Fruit fly (Drosophila melanogaster): ENCODE measurements around the gene slmb.
A peak's percentile ranks its signal among the peaks of the same experiment; 100 is the strongest.

- TF ChIP-seq CG17806 (tag; optimal IDR thresholded peaks at IDR 0.05) (no peak), Ets98B (GFP tag; IDR thresholded peaks at IDR 0.05) (0 out of 2 replicates have a peak, but pooled peaks have one; percentile 19), CG13204 (GFP tag; optimal IDR thresholded peaks at IDR 0.05) (no peak), D1 (tag; optimal IDR thresholded peaks at IDR 0.05) (no peak), CG4496 (GFP tag; IDR thresholded peaks at IDR 0.05) (no peak), CG34367 (tag; optimal IDR thresholded peaks at IDR 0.05) (no peak), CG32121 (GFP tag; IDR thresholded peaks at IDR 0.05) (0 out of 2 replicates have a peak, but pooled peaks have one; percentile 15)
Measured at dm6 chr3R:21150090-21150489, 22.8 kb upstream of the slmb start.

Measured in whole organism, pupa.